Fruit fly (Drosophila melanogaster) whole organism, embryonic: ENCODE results near the gene CG1983.

Experiments used
- Abd-B ChIP-seq: fragments of 200-800 bp; sonication (Bioruptor generic); optimal IDR thresholded peaks from 2 replicates; lab custom pipeline; 2018; ENCODE audit warnings: missing biosample characterization, mild to moderate bottlenecking, missing genetic modification characterization, moderate library complexity
- Ada2b ChIP-seq: fragments of 200-800 bp; sonication (Bioruptor generic); IDR thresholded peaks from 2 replicates; pipeline ENCODE4 v1.3.6; 2022; ENCODE audit warnings: missing biosample characterization, missing genetic modification characterization
- Atf6 ChIP-seq: fragments of 200-800 bp; sonication (Bioruptor generic); IDR thresholded peaks from 2 replicates; pipeline ENCODE4 v1.3.6; 2022; ENCODE audit warnings: missing biosample characterization, missing genetic modification characterization
- CG12942 ChIP-seq: fragments of 200-800 bp; sonication (Bioruptor generic); optimal IDR thresholded peaks from 3 replicates; lab custom pipeline; 2016; ENCODE audit warnings: missing biosample characterization, missing genetic modification characterization
- CG1603 ChIP-seq: fragments of 200-800 bp; sonication (Bioruptor generic); optimal IDR thresholded peaks from 2 replicates; lab custom pipeline; 2019; ENCODE audit warnings: missing biosample characterization, mild to moderate bottlenecking, missing genetic modification characterization, moderate library complexity
- CG17568 ChIP-seq: fragments of 200-800 bp; sonication (Bioruptor generic); optimal IDR thresholded peaks from 2 replicates; lab custom pipeline; 2018; ENCODE audit warnings: missing biosample characterization, mild to moderate bottlenecking, missing genetic modification characterization, moderate library complexity
- CG17802 ChIP-seq: fragments of 200-800 bp; sonication (Bioruptor generic); optimal IDR thresholded peaks from 2 replicates; lab custom pipeline; 2018; ENCODE audit warnings: missing biosample characterization, mild to moderate bottlenecking, missing genetic modification characterization, moderate library complexity
- CG2120 ChIP-seq: fragments of 200-800 bp; sonication (Bioruptor generic); optimal IDR thresholded peaks from 3 replicates; lab custom pipeline; 2016; ENCODE audit warnings: missing biosample characterization, missing genetic modification characterization
- CG3407 ChIP-seq: fragments of 200-800 bp; sonication (Bioruptor generic); optimal IDR thresholded peaks from 2 replicates; lab custom pipeline; 2018; ENCODE audit warnings: missing biosample characterization, mild to moderate bottlenecking, missing genetic modification characterization
- CG3726 ChIP-seq: fragments of 200-800 bp; sonication (Bioruptor generic); IDR thresholded peaks from 3 replicates; pipeline ENCODE4, ENCODE4 v1.3.6; 2022; ENCODE audit warnings: missing biosample characterization, missing genetic modification characterization
- CG4404 ChIP-seq: fragments of 200-800 bp; sonication (Bioruptor generic); IDR thresholded peaks from 2 replicates; pipeline ENCODE4 v1.3.6; 2022; ENCODE audit warnings: missing biosample characterization, missing genetic modification characterization
- CG4820 ChIP-seq: fragments of 200-800 bp; sonication (Bioruptor generic); optimal IDR thresholded peaks from 3 replicates; lab custom pipeline; 2016; ENCODE audit warnings: missing biosample characterization, missing genetic modification characterization
- CG6175 ChIP-seq: fragments of 200-800 bp; sonication (Bioruptor generic); IDR thresholded peaks from 3 replicates; pipeline ENCODE4 v1.3.6; 2022; ENCODE audit warnings: missing biosample characterization, missing genetic modification characterization
- CTCF ChIP-seq: fragments of 200-800 bp; sonication (Bioruptor generic); optimal IDR thresholded peaks from 2 replicates; lab custom pipeline; 2017; ENCODE audit warnings: missing biosample characterization, mild to moderate bottlenecking, missing genetic modification characterization, moderate library complexity
- Camta ChIP-seq: fragments of 200-800 bp; sonication (Bioruptor generic); optimal IDR thresholded peaks from 2 replicates; lab custom pipeline; 2016; ENCODE audit warnings: missing biosample characterization, missing genetic modification characterization
- CkIIα-i1 ChIP-seq: fragments of 200-800 bp; sonication (Bioruptor generic); IDR thresholded peaks from 2 replicates; pipeline ENCODE4 v1.3.6; 2022; ENCODE audit warnings: missing biosample characterization, missing genetic modification characterization
- CrebB ChIP-seq: fragments of 200-800 bp; sonication (Bioruptor generic); optimal IDR thresholded peaks from 3 replicates; lab custom pipeline; 2018; ENCODE audit warnings: missing biosample characterization, mild to moderate bottlenecking, missing genetic modification characterization
- D ChIP-seq, 2 experiments: fragments of 200-800 bp in 1 of 2; fragments of >200 bp in 1 of 2; sonication (Bioruptor generic) in 1 of 2; optimal IDR thresholded peaks; 2 replicates in 1 of 2; 3 replicates in 1 of 2; lab custom pipeline; 2017; ENCODE audit warnings: mild to moderate bottlenecking in 1 of 2, missing biosample characterization in 1 of 2, missing genetic modification characterization in 1 of 2, missing genetic modification reagents in 1 of 2
- D19A ChIP-seq: fragments of 200-800 bp; optimal IDR thresholded peaks from 3 replicates; lab custom pipeline; 2019; ENCODE audit warnings: missing biosample characterization, mild to moderate bottlenecking, missing genetic modification characterization, moderate library complexity
- Dfd ChIP-seq, 2 experiments: fragments of >200 bp; optimal IDR thresholded peaks; 2 replicates each; lab custom pipeline; 2017; ENCODE audit warnings: missing biosample characterization in 2 of 2, missing genetic modification characterization in 2 of 2
- Doc3 ChIP-seq: fragments of 200-800 bp; sonication (Bioruptor generic); IDR thresholded peaks from 3 replicates; pipeline ENCODE4 v1.3.6; 2022; ENCODE audit warnings: missing biosample characterization, missing genetic modification characterization; ENCODE audit not compliant: partially characterized antibody
- Dref ChIP-seq: fragments of 200-800 bp; sonication (Bioruptor generic); IDR thresholded peaks from 2 replicates; pipeline ENCODE4 v1.3.6; 2022; ENCODE audit warnings: missing biosample characterization, missing genetic modification characterization
- E2f1 ChIP-seq: fragments of 200-800 bp; sonication (Bioruptor generic); IDR thresholded peaks from 2 replicates; pipeline ENCODE4 v1.3.6; 2022; ENCODE audit warnings: missing biosample characterization, missing genetic modification characterization
- Ets97D ChIP-seq: fragments of 200-800 bp; sonication (Bioruptor generic); optimal IDR thresholded peaks from 3 replicates; lab custom pipeline; 2016; ENCODE audit warnings: missing biosample characterization, missing genetic modification characterization
- Fer3 ChIP-seq: fragments of 200-800 bp; sonication (Bioruptor generic); optimal IDR thresholded peaks from 2 replicates; lab custom pipeline; 2018; ENCODE audit warnings: missing biosample characterization, mild to moderate bottlenecking, missing genetic modification characterization, moderate library complexity
- Lim3 ChIP-seq: fragments of 200-800 bp; sonication (Bioruptor generic); IDR thresholded peaks from 2 replicates; pipeline ENCODE4 v1.3.6; 2022; ENCODE audit warnings: missing biosample characterization, missing genetic modification characterization
- MTF-1 ChIP-seq: fragments of 200-800 bp; sonication (Bioruptor generic); optimal IDR thresholded peaks from 2 replicates; lab custom pipeline; 2018; ENCODE audit warnings: missing biosample characterization, mild to moderate bottlenecking, missing genetic modification characterization, borderline replicate concordance
- NC2α ChIP-seq: fragments of 200-800 bp; sonication (Bioruptor generic); optimal IDR thresholded peaks from 2 replicates; lab custom pipeline; 2016; ENCODE audit warnings: missing biosample characterization, missing genetic modification characterization
- NFAT ChIP-seq: fragments of 200-800 bp; sonication (Bioruptor generic); IDR thresholded peaks from 2 replicates; pipeline ENCODE4 v1.3.6; 2022; ENCODE audit warnings: missing biosample characterization, missing genetic modification characterization
- Rfx ChIP-seq: fragments of 200-800 bp; sonication (Bioruptor generic); IDR thresholded peaks from 2 replicates; pipeline ENCODE4 v1.3.6; 2022; ENCODE audit warnings: missing biosample characterization, missing genetic modification characterization
- aop ChIP-seq: fragments of 200-800 bp; sonication (Bioruptor generic); IDR thresholded peaks from 2 replicates; pipeline ENCODE4 v1.3.6; 2022; ENCODE audit warnings: missing biosample characterization, missing genetic modification characterization
- bcd ChIP-seq: fragments of 200-800 bp; sonication (Bioruptor generic); optimal IDR thresholded peaks from 2 replicates; lab custom pipeline; 2017; ENCODE audit warnings: missing biosample characterization, mild to moderate bottlenecking, missing genetic modification characterization
- br ChIP-seq: fragments of >200 bp; optimal IDR thresholded peaks from 2 replicates; lab custom pipeline; 2017
- da ChIP-seq: fragments of 200-800 bp; sonication (Bioruptor generic); optimal IDR thresholded peaks from 2 replicates; lab custom pipeline; 2016; ENCODE audit warnings: missing biosample characterization, missing genetic modification characterization
- emc ChIP-seq: fragments of 200-800 bp; sonication (Bioruptor generic); optimal IDR thresholded peaks from 2 replicates; lab custom pipeline; 2016; ENCODE audit warnings: missing biosample characterization, missing genetic modification characterization
- gce ChIP-seq: fragments of 200-800 bp; sonication (Bioruptor generic); IDR thresholded peaks from 3 replicates; pipeline ENCODE4 v1.3.6; 2022; ENCODE audit warnings: missing biosample characterization, missing genetic modification characterization
- ham ChIP-seq: fragments of 200-800 bp; sonication (Bioruptor generic); IDR thresholded peaks from 2 replicates; pipeline ENCODE4 v1.3.6; 2022; ENCODE audit warnings: missing biosample characterization, missing genetic modification characterization
- ind ChIP-seq: fragments of 200-800 bp; sonication (Bioruptor generic); optimal IDR thresholded peaks from 3 replicates; lab custom pipeline; 2016; ENCODE audit warnings: missing biosample characterization, missing genetic modification characterization
- jigr1 ChIP-seq: fragments of 200-800 bp; sonication (Bioruptor generic); IDR thresholded peaks from 3 replicates; pipeline ENCODE4 v1.3.6; 2022; ENCODE audit warnings: missing biosample characterization, missing genetic modification characterization
- lbe ChIP-seq: fragments of 200-800 bp; sonication (Bioruptor generic); optimal IDR thresholded peaks from 2 replicates; lab custom pipeline; 2016; ENCODE audit warnings: missing biosample characterization, mild to moderate bottlenecking, missing genetic modification characterization
- psq ChIP-seq: fragments of 200-800 bp; sonication (Bioruptor generic); optimal IDR thresholded peaks from 2 replicates; lab custom pipeline; 2017; ENCODE audit warnings: missing biosample characterization, missing genetic modification characterization
- ranshi ChIP-seq: fragments of 200-800 bp; sonication (Bioruptor generic); IDR thresholded peaks from 2 replicates; pipeline ENCODE4 v1.3.6; 2022; ENCODE audit warnings: missing biosample characterization, missing genetic modification characterization
- repo ChIP-seq: fragments of 200-800 bp; sonication (Bioruptor generic); optimal IDR thresholded peaks from 2 replicates; lab custom pipeline; 2016; ENCODE audit warnings: missing biosample characterization, missing genetic modification characterization
- row ChIP-seq: fragments of 200-800 bp; sonication (Bioruptor generic); IDR thresholded peaks from 3 replicates; pipeline ENCODE4 v1.3.6; 2022; ENCODE audit warnings: missing biosample characterization, missing genetic modification characterization
- sens ChIP-seq: fragments of 200-800 bp; sonication (Bioruptor generic); peaks from one replicate; lab custom pipeline; 2016; ENCODE audit warnings: missing biosample characterization, missing genetic modification characterization
- sens-2 ChIP-seq: fragments of 200-800 bp; sonication (Bioruptor generic); IDR thresholded peaks from 2 replicates; pipeline ENCODE4 v1.3.6; 2022; ENCODE audit warnings: missing biosample characterization, missing genetic modification characterization
- sima ChIP-seq: fragments of 200-800 bp; sonication (Bioruptor generic); optimal IDR thresholded peaks from 2 replicates; lab custom pipeline; 2016; ENCODE audit warnings: missing biosample characterization, missing genetic modification characterization
- sisA ChIP-seq: fragments of 200-800 bp; sonication (Bioruptor generic); IDR thresholded peaks from 2 replicates; pipeline ENCODE4 v1.3.6; 2022; ENCODE audit warnings: missing biosample characterization, missing genetic modification characterization
- toy ChIP-seq: fragments of 200-800 bp; sonication (Bioruptor generic); IDR thresholded peaks from 2 replicates; pipeline ENCODE4 v1.3.6; 2022; ENCODE audit warnings: missing biosample characterization, missing genetic modification characterization
- trh ChIP-seq: fragments of 200-800 bp; sonication (Bioruptor generic); optimal IDR thresholded peaks from 2 replicates; lab custom pipeline; 2016; ENCODE audit warnings: missing biosample characterization, missing genetic modification characterization
- twi ChIP-seq: fragments of 200-800 bp; optimal IDR thresholded peaks from 2 replicates; lab custom pipeline; 2019; ENCODE audit warnings: missing biosample characterization, mild to moderate bottlenecking, missing genetic modification characterization, moderate library complexity
- vnd ChIP-seq: fragments of 200-800 bp; sonication (Bioruptor generic); IDR thresholded peaks from 3 replicates; pipeline ENCODE4 v1.3.6; 2022; ENCODE audit warnings: missing biosample characterization, missing genetic modification characterization; ENCODE audit not compliant: partially characterized antibody
- wek ChIP-seq: fragments of 200-800 bp; sonication (Bioruptor generic); optimal IDR thresholded peaks from 3 replicates; lab custom pipeline; 2018; ENCODE audit warnings: missing biosample characterization, mild to moderate bottlenecking, missing genetic modification characterization, moderate library complexity
- zf30C ChIP-seq: fragments of 200-800 bp; sonication (Bioruptor generic); optimal IDR thresholded peaks from 3 replicates; lab custom pipeline; 2018; ENCODE audit warnings: missing biosample characterization, mild to moderate bottlenecking, missing genetic modification characterization

Gene CG1983

dm6 chr3R:30164162-30164561 lies 13.3 kb downstream of the CG1983 start (continued):
- TF ChIP-seq Fer3 (tag; lab: Kevin White, UChicago): no peak
- TF ChIP-seq gce (GFP tag; lab: Robert Waterston, UW): peak; percentile 54; the same call in 1 of the 3 replicates
- no peak for TF ChIP-seq sens-2 (GFP tag; lab: Robert Waterston, UW)
- TF ChIP-seq CG17802: no peak
- TF ChIP-seq NC2α (GFP tag; lab: Kevin White, UChicago): no peak
- TF ChIP-seq vnd: no peak
- TF ChIP-seq twi: no peak
- 0 out of 2 replicates have a peak, but pooled peaks have one; percentile 31 for TF ChIP-seq Atf6 (GFP tag; lab: Robert Waterston, UW)
- no peak for TF ChIP-seq lbe
- TF ChIP-seq zf30C (GFP tag; lab: Kevin White, UChicago): no peak
- no peak for TF ChIP-seq repo (GFP tag; lab: Kevin White, UChicago)
- no peak for TF ChIP-seq Dref (GFP tag; lab: Robert Waterston, UW)
- peak; percentile 34 for TF ChIP-seq ind
- TF ChIP-seq Doc3 (GFP tag; lab: Robert Waterston, UW): no peak
- no peak for TF ChIP-seq CG2120
- no peak for TF ChIP-seq sima (GFP tag; lab: Kevin White, UChicago)
- no peak for TF ChIP-seq Rfx (GFP tag; lab: Robert Waterston, UW)
- no peak for TF ChIP-seq ranshi (GFP tag; lab: Robert Waterston, UW)
- TF ChIP-seq CG3726 (GFP tag; lab: Robert Waterston, UW): no peak
- TF ChIP-seq psq (GFP tag; lab: Kevin White, UChicago): no peak
- peak; percentile 51 for TF ChIP-seq CG1603 (tag; lab: Kevin White, UChicago)
- no peak for TF ChIP-seq aop
- no peak for TF ChIP-seq CG6175 (GFP tag; lab: Robert Waterston, UW)
- TF ChIP-seq wek (GFP tag; lab: Kevin White, UChicago): no peak
- TF ChIP-seq da (GFP tag; lab: Kevin White, UChicago): no peak
- no peak for TF ChIP-seq Camta
- peak; percentile 54 for TF ChIP-seq row (GFP tag; lab: Robert Waterston, UW)
- no peak for TF ChIP-seq Abd-B (GFP tag; lab: Kevin White, UChicago)
- no peak for TF ChIP-seq Dfd (GFP tag; optimal IDR thresholded peaks at IDR 0.05; lab: Kevin White, UChicago)
- no peak for TF ChIP-seq CrebB (tag; lab: Kevin White, UChicago)
- no peak for TF ChIP-seq bcd (GFP tag; lab: Kevin White, UChicago)
- TF ChIP-seq CG4404 (GFP tag; lab: Robert Waterston, UW): no peak
- TF ChIP-seq toy: no peak
- no peak for TF ChIP-seq jigr1 (GFP tag; lab: Robert Waterston, UW)
- TF ChIP-seq emc (GFP tag; lab: Kevin White, UChicago): no peak
- no peak for TF ChIP-seq ham
- TF ChIP-seq Ets97D: no peak
- TF ChIP-seq E2f1 (GFP tag; lab: Robert Waterston, UW): peak; percentile 31; the same call in 1 of the 2 replicates
- no peak for TF ChIP-seq D19A
- TF ChIP-seq CG4820: peak; percentile 5
- peak; percentile 81 for TF ChIP-seq sens
- no peak for TF ChIP-seq br (lab: Kevin White, UChicago)
- TF ChIP-seq Lim3 (GFP tag; lab: Robert Waterston, UW): no peak
- peak; percentile 28; the same call in 1 of the 2 replicates for TF ChIP-seq Ada2b (GFP tag; lab: Robert Waterston, UW)
- no peak for TF ChIP-seq trh (GFP tag; lab: Kevin White, UChicago)
- no peak for TF ChIP-seq CG12942
- no peak for TF ChIP-seq CkIIα-i1 (GFP tag; lab: Robert Waterston, UW)
- TF ChIP-seq CTCF: no peak
- no peak for TF ChIP-seq MTF-1
- no peak for TF ChIP-seq CG3407
- peak; percentile 55; the same call in 1 of the 2 replicates for TF ChIP-seq sisA
- no peak for TF ChIP-seq NFAT
- TF ChIP-seq CG17568 (GFP tag; lab: Kevin White, UChicago): no peak
- TF ChIP-seq D (optimal IDR thresholded peaks at IDR 0.05; lab: Kevin White, UChicago): no peak
- no peak for TF ChIP-seq D (GFP tag; optimal IDR thresholded peaks at IDR 0.05; lab: Kevin White, UChicago)
